Fruit fly (Drosophila melanogaster) whole organism, embryonic: ENCODE results near the gene Atu.

Source experiments
- BtbVII ChIP-seq: fragments of 200-800 bp; sonication (Bioruptor generic); optimal IDR thresholded peaks from 3 replicates; lab custom pipeline; 2017; ENCODE audit warnings: missing biosample characterization, mild to moderate bottlenecking, missing genetic modification characterization
- CG10274 ChIP-seq: fragments of 200-800 bp; sonication (Bioruptor generic); optimal IDR thresholded peaks from 3 replicates; lab custom pipeline; 2017; ENCODE audit warnings: missing biosample characterization, mild to moderate bottlenecking, missing genetic modification characterization
- CG10321 ChIP-seq: fragments of 200-800 bp; sonication (Bioruptor generic); IDR thresholded peaks from 2 replicates; pipeline ENCODE4 v1.3.6; 2022; ENCODE audit warnings: missing biosample characterization, missing genetic modification characterization
- CG11456 ChIP-seq: fragments of 200-800 bp; sonication (Bioruptor generic); IDR thresholded peaks from 3 replicates; pipeline ENCODE4 v1.3.6; 2022; ENCODE audit warnings: missing biosample characterization, missing genetic modification characterization
- CG11504 ChIP-seq: fragments of 200-800 bp; sonication (Bioruptor generic); optimal IDR thresholded peaks from 3 replicates; lab custom pipeline; 2019; ENCODE audit warnings: missing biosample characterization, mild to moderate bottlenecking, missing genetic modification characterization, moderate library complexity
- CG11695 ChIP-seq: fragments of 200-800 bp; sonication (Bioruptor generic); IDR thresholded peaks from 3 replicates; pipeline ENCODE4 v1.3.6; 2022; ENCODE audit warnings: missing biosample characterization, missing genetic modification characterization
- CG13287 ChIP-seq: fragments of 200-800 bp; sonication (Bioruptor generic); IDR thresholded peaks from 2 replicates; pipeline ENCODE4 v1.3.6; 2022; ENCODE audit warnings: missing biosample characterization, missing genetic modification characterization; ENCODE audit not compliant: partially characterized antibody
- CG17328 ChIP-seq: fragments of 200-800 bp; sonication (Bioruptor generic); IDR thresholded peaks from 2 replicates; pipeline ENCODE4 v1.3.6; 2022; ENCODE audit warnings: missing biosample characterization, missing genetic modification characterization
- CG18011 ChIP-seq: fragments of 200-800 bp; sonication (Bioruptor generic); optimal IDR thresholded peaks from 2 replicates; lab custom pipeline; 2017; ENCODE audit warnings: missing biosample characterization, missing genetic modification characterization, mild to moderate bottlenecking, moderate library complexity, missing genotype
- CG2199 ChIP-seq: fragments of 200-800 bp; sonication (Bioruptor generic); IDR thresholded peaks from 3 replicates; pipeline ENCODE4 v1.3.6; 2022; ENCODE audit warnings: missing biosample characterization, missing genetic modification characterization
- CG32767 ChIP-seq: fragments of 200-800 bp; sonication (Bioruptor generic); IDR thresholded peaks from 2 replicates; pipeline ENCODE4 v1.3.6; 2022; ENCODE audit warnings: missing biosample characterization, missing genetic modification characterization
- CG33213 ChIP-seq: fragments of 200-800 bp; sonication (Bioruptor generic); optimal IDR thresholded peaks from 3 replicates; lab custom pipeline; 2016; ENCODE audit warnings: missing biosample characterization, missing genetic modification characterization
- CG34376 ChIP-seq: fragments of 200-800 bp; sonication (Bioruptor generic); optimal IDR thresholded peaks from 2 replicates; lab custom pipeline; 2018; ENCODE audit warnings: missing biosample characterization, mild to moderate bottlenecking, missing genetic modification characterization
- CG34422 ChIP-seq: fragments of 200-800 bp; sonication (Bioruptor generic); IDR thresholded peaks from 3 replicates; pipeline ENCODE4 v1.3.6; 2022; ENCODE audit warnings: missing biosample characterization, missing genetic modification characterization
- CG7963 ChIP-seq: fragments of 200-800 bp; sonication (Bioruptor generic); IDR thresholded peaks from 3 replicates; pipeline ENCODE4 v1.3.6; 2022; ENCODE audit warnings: missing biosample characterization, missing genetic modification characterization; ENCODE audit not compliant: partially characterized antibody
- CG8089 ChIP-seq: fragments of 200-800 bp; sonication (Bioruptor generic); optimal IDR thresholded peaks from 3 replicates; lab custom pipeline; 2016; ENCODE audit warnings: missing biosample characterization, missing genetic modification characterization
- CG9817 ChIP-seq: fragments of 200-800 bp; sonication (Bioruptor generic); optimal IDR thresholded peaks from 2 replicates; lab custom pipeline; 2018; ENCODE audit warnings: missing biosample characterization, mild to moderate bottlenecking, missing genetic modification characterization, moderate library complexity
- CkIIα-i1 ChIP-seq: fragments of 200-800 bp; sonication (Bioruptor generic); IDR thresholded peaks from 2 replicates; pipeline ENCODE4 v1.3.6; 2022; ENCODE audit warnings: missing biosample characterization, missing genetic modification characterization
- Elba2 ChIP-seq: fragments of 200-800 bp; sonication (Bioruptor generic); optimal IDR thresholded peaks from 3 replicates; lab custom pipeline; 2016; ENCODE audit warnings: missing biosample characterization, missing genetic modification characterization
- GATAe ChIP-seq: fragments of 200-800 bp; sonication (Bioruptor generic); conservative IDR thresholded peaks from 2 replicates; pipeline ENCODE4 v1.3.6; 2022; ENCODE audit warnings: missing biosample characterization, missing genetic modification characterization
- Hey ChIP-seq: fragments of 200-800 bp; sonication (Bioruptor generic); optimal IDR thresholded peaks from 3 replicates; lab custom pipeline; 2018; ENCODE audit warnings: missing biosample characterization, mild to moderate bottlenecking, missing genetic modification characterization
- Hr39 ChIP-seq: fragments of >200 bp; optimal IDR thresholded peaks from 2 replicates; lab custom pipeline; 2017
- Lim3 ChIP-seq: fragments of 200-800 bp; sonication (Bioruptor generic); IDR thresholded peaks from 2 replicates; pipeline ENCODE4 v1.3.6; 2022; ENCODE audit warnings: missing biosample characterization, missing genetic modification characterization
- Med ChIP-seq: fragments of 200-800 bp; sonication (Bioruptor generic); peaks from one replicate; lab custom pipeline; 2016; ENCODE audit warnings: missing biosample characterization, missing genetic modification characterization, mild to moderate bottlenecking, inconsistent platforms, moderate library complexity
- Opbp ChIP-seq: fragments of 200-800 bp; sonication (Bioruptor generic); IDR thresholded peaks from 3 replicates; pipeline ENCODE4 v1.3.6; 2022; ENCODE audit warnings: missing biosample characterization, missing genetic modification characterization; ENCODE audit not compliant: partially characterized antibody
- Scr ChIP-seq: fragments of 200-800 bp; sonication (Bioruptor generic); IDR thresholded peaks from 2 replicates; pipeline ENCODE4 v1.3.6; 2022; ENCODE audit warnings: missing biosample characterization, missing genetic modification characterization; ENCODE audit not compliant: partially characterized antibody
- Ssrp ChIP-seq: fragments of 200-800 bp; sonication (Bioruptor generic); optimal IDR thresholded peaks from 2 replicates; lab custom pipeline; 2018; ENCODE audit warnings: missing biosample characterization, mild to moderate bottlenecking, missing genetic modification characterization, moderate library complexity
- Usf ChIP-seq: fragments of 200-800 bp; sonication (Bioruptor generic); optimal IDR thresholded peaks from 2 replicates; lab custom pipeline; 2017; ENCODE audit warnings: missing genotype, missing biosample characterization, missing genetic modification characterization
- bab2 ChIP-seq: fragments of 200-800 bp; sonication (Bioruptor generic); optimal IDR thresholded peaks from 2 replicates; lab custom pipeline; 2016; ENCODE audit warnings: missing biosample characterization, missing genetic modification characterization
- bsh ChIP-seq, 2 experiments: fragments of 200-800 bp; sonication (Bioruptor generic); optimal IDR thresholded peaks; 2 replicates each; lab custom pipeline; 2017 to 2018; ENCODE audit warnings: mild to moderate bottlenecking in 2 of 2, missing biosample characterization in 2 of 2, missing genetic modification characterization in 2 of 2, moderate library complexity in 1 of 2
- cg ChIP-seq: fragments of 200-800 bp; sonication (Bioruptor generic); optimal IDR thresholded peaks from 3 replicates; lab custom pipeline; 2019; ENCODE audit warnings: missing biosample characterization, mild to moderate bottlenecking, missing genetic modification characterization, moderate library complexity
- corto ChIP-seq: fragments of 200-800 bp; sonication (Bioruptor generic); optimal IDR thresholded peaks from 2 replicates; lab custom pipeline; 2016; ENCODE audit warnings: missing biosample characterization, mild to moderate bottlenecking, missing genetic modification characterization, moderate library complexity
- da ChIP-seq: fragments of 200-800 bp; sonication (Bioruptor generic); optimal IDR thresholded peaks from 2 replicates; lab custom pipeline; 2016; ENCODE audit warnings: missing biosample characterization, missing genetic modification characterization
- danr ChIP-seq: fragments of 200-800 bp; sonication (Bioruptor generic); IDR thresholded peaks from 2 replicates; pipeline ENCODE4 v1.3.6; 2022; ENCODE audit warnings: missing biosample characterization, missing genetic modification characterization
- disco-r ChIP-seq: fragments of 200-800 bp; sonication (Bioruptor generic); optimal IDR thresholded peaks from 2 replicates; lab custom pipeline; 2016; ENCODE audit warnings: missing biosample characterization, missing genetic modification characterization
- emc ChIP-seq: fragments of 200-800 bp; sonication (Bioruptor generic); optimal IDR thresholded peaks from 2 replicates; lab custom pipeline; 2016; ENCODE audit warnings: missing biosample characterization, missing genetic modification characterization
- gfzf ChIP-seq: fragments of 200-800 bp; sonication (Bioruptor generic); optimal IDR thresholded peaks from 2 replicates; lab custom pipeline; 2016; ENCODE audit warnings: missing biosample characterization, mild to moderate bottlenecking, missing genetic modification characterization, moderate library complexity
- insv ChIP-seq, 2 experiments: fragments of 200-800 bp; sonication (Bioruptor generic); optimal IDR thresholded peaks; 3 replicates each; lab custom pipeline; 2016 to 2018; ENCODE audit warnings: missing biosample characterization in 2 of 2, missing genetic modification characterization in 2 of 2
- jigr1 ChIP-seq: fragments of 200-800 bp; sonication (Bioruptor generic); IDR thresholded peaks from 3 replicates; pipeline ENCODE4 v1.3.6; 2022; ENCODE audit warnings: missing biosample characterization, missing genetic modification characterization
- mirr ChIP-seq: fragments of 200-800 bp; sonication (Bioruptor generic); optimal IDR thresholded peaks from 3 replicates; lab custom pipeline; 2018; ENCODE audit warnings: missing biosample characterization, mild to moderate bottlenecking, missing genetic modification characterization
- onecut ChIP-seq: fragments of 200-800 bp; sonication (Bioruptor generic); IDR thresholded peaks from 2 replicates; pipeline ENCODE4 v1.3.6; 2022; ENCODE audit warnings: missing biosample characterization, missing genetic modification characterization
- slbo ChIP-seq: fragments of 200-800 bp; sonication (Bioruptor generic); IDR thresholded peaks from 2 replicates; pipeline ENCODE4 v1.3.6; 2022; ENCODE audit warnings: missing biosample characterization, missing genetic modification characterization
- sug ChIP-seq: fragments of 200-800 bp; optimal IDR thresholded peaks from 2 replicates; lab custom pipeline; 2019; ENCODE audit warnings: missing biosample characterization, mild to moderate bottlenecking, missing genetic modification characterization, moderate library complexity
- twi ChIP-seq: fragments of 200-800 bp; optimal IDR thresholded peaks from 2 replicates; lab custom pipeline; 2019; ENCODE audit warnings: missing biosample characterization, mild to moderate bottlenecking, missing genetic modification characterization, moderate library complexity

Gene Atu

dm6 chr3R:5570635-5571436, 42.3 kb upstream of the Atu start, which contains the start of gene CRMP (continued):
- no peak for TF ChIP-seq da (GFP tag; lab: Kevin White, UChicago)
- TF ChIP-seq Lim3 (GFP tag; lab: Robert Waterston, UW) = no peak
- TF ChIP-seq, all 482 proteins: peak for 45

dm6 chr3R:5571437-5571750, 41.8 kb upstream of the Atu start:
- TF ChIP-seq CG34422 (GFP tag; lab: Robert Waterston, UW) (no peak), CG2199 (GFP tag; lab: Robert Waterston, UW) (0 out of 3 replicates have a peak, but pooled peaks have one; percentile 24), Usf (GFP tag; lab: Kevin White, UChicago) (no peak), onecut (peak; percentile 41), CkIIα-i1 (GFP tag; lab: Robert Waterston, UW) (no peak), danr (GFP tag; lab: Robert Waterston, UW) (no peak), cg (GFP tag; lab: Kevin White, UChicago) (peak; percentile 14), insv (GFP tag; optimal IDR thresholded peaks at IDR 0.05; lab: Kevin White, UChicago) (peak; percentile 17 to 85), CG32767 (GFP tag; lab: Robert Waterston, UW) (peak; percentile 7; the same call in 1 of the 2 replicates), CG17328 (GFP tag; lab: Robert Waterston, UW) (0 out of 2 replicates have a peak, but pooled peaks have one; percentile 1), emc (GFP tag; lab: Kevin White, UChicago) (no peak), twi (peak; percentile 68), Elba2 (GFP tag; lab: Kevin White, UChicago) (peak; percentile 21), CG18011 (GFP tag; lab: Kevin White, UChicago) (no peak)
- TF ChIP-seq, all 482 proteins: peak for 8

- TF ChIP-seq CG34376 (GFP tag; lab: Kevin White, UChicago) (peak; percentile 9), GATAe (peak; percentile 21; the same call in 1 of the 2 replicates), Hr39 (lab: Kevin White, UChicago) (no peak), CG8089 (GFP tag; lab: Kevin White, UChicago) (no peak), slbo (GFP tag; lab: Robert Waterston, UW) (no peak), BtbVII (GFP tag; lab: Kevin White, UChicago) (peak; percentile 8), Hey (peak; percentile 92), sug (tag; lab: Kevin White, UChicago) (peak; percentile 97), CG32767 (GFP tag; lab: Robert Waterston, UW) (no peak), CG10321 (no peak), CG11504 (tag; lab: Kevin White, UChicago) (no peak), mirr (GFP tag; lab: Kevin White, UChicago) (peak; percentile 6)
These were observed 41.4 kb upstream of the Atu start for dm6 chr3R:5571756-5572155.

dm6 chr3R:5572900-5573665, 40.1 kb upstream of the Atu start:
- TF ChIP-seq gfzf (GFP tag; lab: Kevin White, UChicago) = no peak
- no peak for TF ChIP-seq disco-r (GFP tag; lab: Kevin White, UChicago)
- no peak for TF ChIP-seq Ssrp
- TF ChIP-seq CG33213 (GFP tag; lab: Kevin White, UChicago) = no peak
- TF ChIP-seq jigr1 (GFP tag; lab: Robert Waterston, UW) = no peak
- no peak for TF ChIP-seq CG11695 (GFP tag; lab: Robert Waterston, UW)
- TF ChIP-seq CG7963 = no peak
- TF ChIP-seq Opbp (GFP tag; lab: Robert Waterston, UW) = 0 out of 3 replicates have a peak, but pooled peaks have one; percentile 16
- TF ChIP-seq CG9817 (tag; lab: Kevin White, UChicago) = no peak
- TF ChIP-seq Scr (GFP tag; lab: Robert Waterston, UW) = no peak
- 0 out of 3 replicates have a peak, but pooled peaks have one; percentile 31 for TF ChIP-seq CG11456 (GFP tag; lab: Robert Waterston, UW)
- no peak for TF ChIP-seq CG10274 (GFP tag; lab: Kevin White, UChicago)
- no peak for TF ChIP-seq corto (GFP tag; lab: Kevin White, UChicago)
- no peak for TF ChIP-seq CG13287 (GFP tag; lab: Robert Waterston, UW)
- TF ChIP-seq bsh (GFP tag; optimal IDR thresholded peaks at IDR 0.05; lab: Kevin White, UChicago) = peak in 1 of 2 experiments; percentile 22
- no peak for TF ChIP-seq bab2 (GFP tag; lab: Kevin White, UChicago)
- peak; percentile 36 for TF ChIP-seq Med (GFP tag; lab: Kevin White, UChicago)
